Fruit fly (Drosophila melanogaster): Measurements from ENCODE around the gene Ugalt.

DNA sequence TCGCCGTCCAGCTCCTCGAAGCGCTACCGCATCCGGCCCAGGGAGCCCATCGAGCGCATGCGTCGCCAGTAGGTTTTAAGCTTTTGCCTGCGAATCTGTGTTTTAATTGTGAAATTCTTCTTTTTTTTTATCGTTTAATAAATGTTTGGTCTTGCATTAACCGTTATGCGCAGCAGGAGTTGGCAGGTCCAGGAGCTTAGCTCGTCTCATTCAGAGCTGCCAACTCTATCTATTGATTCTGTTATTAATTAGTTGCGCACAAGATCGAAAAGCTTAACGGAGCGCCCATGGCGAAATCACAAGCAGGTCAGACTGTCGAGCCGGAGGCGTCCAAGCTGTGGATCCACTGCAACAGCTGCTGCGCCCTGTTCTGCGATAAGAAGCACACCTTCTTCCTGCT, 22.8 kb upstream of the Ugalt start, which contains the start of gene vilya:
- TF ChIP-seq CG8478 (optimal IDR thresholded peaks at IDR 0.05) = no peak
- no peak for TF ChIP-seq CTCF (optimal IDR thresholded peaks at IDR 0.05)

Data from S2 (cell line).